Worm (Caenorhabditis elegans) whole organism, L4 larva: ENCODE results near the gene K07H8.11.

Experiments used
- F26F4.8 ChIP-seq: fragments of 200-800 bp; sonication (Bioruptor generic); conservative IDR thresholded peaks from 2 replicates; pipeline ENCODE4 v1.3.6; 2022; ENCODE audit warnings: missing genetic modification characterization, missing compliant biosample characterization
- F37D6.2 ChIP-seq: sonication (generic microtip); optimal IDR thresholded peaks from 2 replicates; lab custom pipeline; 2016; ENCODE audit warnings: mild to moderate bottlenecking, missing genetic modification characterization, missing compliant biosample characterization
- F49E8.2 ChIP-seq: sonication (generic microtip); optimal IDR thresholded peaks from 2 replicates; lab custom pipeline; 2016; ENCODE audit warnings: missing compliant biosample characterization, mild to moderate bottlenecking, missing genetic modification characterization, borderline replicate concordance
- Y48G9A.11 ChIP-seq: fragments of 200-800 bp; sonication (Bioruptor generic); IDR thresholded peaks from 2 replicates; pipeline ENCODE4 v1.3.6; 2022; ENCODE audit warnings: missing genetic modification reagents, missing genetic modification characterization, missing compliant biosample characterization
- ZK337.2 ChIP-seq: fragments of 200-800 bp; sonication (Bioruptor generic); IDR thresholded peaks from 2 replicates; pipeline ENCODE4 v1.3.6; 2022; ENCODE audit warnings: missing genetic modification reagents, missing genetic modification characterization, missing compliant biosample characterization
- aha-1 ChIP-seq: fragments of 150-350 bp; peaks from one replicate; lab custom pipeline; 2014; ENCODE audit warnings: missing biosample characterization, missing genetic modification characterization
- attf-4 ChIP-seq: sonication (generic microtip); optimal IDR thresholded peaks from 3 replicates; lab custom pipeline; 2017; ENCODE audit warnings: missing biosample characterization, missing genetic modification characterization
- daf-19 ChIP-seq: fragments of 200-800 bp; sonication (Bioruptor generic); conservative IDR thresholded peaks from 2 replicates; pipeline ENCODE4 v1.3.6; 2022; ENCODE audit warnings: missing genetic modification characterization, missing compliant biosample characterization
- dmd-6 ChIP-seq: fragments of 200-800 bp; sonication (Bioruptor generic); IDR thresholded peaks from 2 replicates; pipeline ENCODE4 v1.3.6; 2022; ENCODE audit warnings: missing genetic modification reagents, missing genetic modification characterization, missing compliant biosample characterization
- duxl-1 ChIP-seq: sonication (generic microtip); optimal IDR thresholded peaks from 2 replicates; lab custom pipeline; 2016; ENCODE audit warnings: mild to moderate bottlenecking, missing genetic modification characterization, moderate library complexity, missing compliant biosample characterization; ENCODE audit not compliant: poor library complexity
- dve-1 ChIP-seq: sonication (generic microtip); optimal IDR thresholded peaks from 2 replicates; lab custom pipeline; 2017; ENCODE audit warnings: antibody characterized with exemption, mild to moderate bottlenecking, missing genetic modification characterization, missing compliant biosample characterization; ENCODE audit not compliant: insufficient read depth
- egl-43 ChIP-seq: fragments of 200-800 bp; sonication (Bioruptor generic); IDR thresholded peaks from 2 replicates; pipeline ENCODE4 v1.3.6; 2022; ENCODE audit warnings: missing genetic modification reagents, missing genetic modification characterization, missing compliant biosample characterization
- fkh-10 ChIP-seq: fragments of 150-350 bp; optimal IDR thresholded peaks from 2 replicates; lab custom pipeline; 2014; ENCODE audit warnings: missing biosample characterization, missing genetic modification reagents, missing genetic modification characterization
- fos-1 ChIP-seq: fragments of 150-350 bp; optimal IDR thresholded peaks from 2 replicates; lab custom pipeline; 2014; ENCODE audit warnings: missing biosample characterization, missing genetic modification characterization
- hif-1 ChIP-seq, 2 experiments: sonication (generic microtip); optimal IDR thresholded peaks; 2 replicates each; lab custom pipeline; 2016 to 2017; ENCODE audit warnings: missing compliant biosample characterization in 2 of 2, missing genetic modification characterization in 2 of 2, missing genetic modification reagents in 2 of 2, missing genotype in 2 of 2, mild to moderate bottlenecking in 1 of 2
- hlh-11 ChIP-seq: fragments of 200-800 bp; sonication (Bioruptor generic); optimal IDR thresholded peaks from 2 replicates; lab custom pipeline; 2018; ENCODE audit warnings: mild to moderate bottlenecking, missing genetic modification characterization, missing compliant biosample characterization
- hmg-1.1 ChIP-seq: fragments of 200-800 bp; sonication (Bioruptor generic); IDR thresholded peaks from 2 replicates; pipeline ENCODE4 v1.3.6; 2022; ENCODE audit warnings: missing genetic modification reagents, missing genetic modification characterization, missing compliant biosample characterization
- lin-13 ChIP-seq: fragments of 150-350 bp; optimal IDR thresholded peaks from 2 replicates; lab custom pipeline; 2014; ENCODE audit warnings: missing biosample characterization, missing genetic modification reagents, missing genetic modification characterization
- madf-9 ChIP-seq: fragments of 200-800 bp; sonication (Bioruptor generic); conservative IDR thresholded peaks from 2 replicates; pipeline ENCODE4 v1.3.6; 2022; ENCODE audit warnings: missing genetic modification reagents, missing genetic modification characterization, missing compliant biosample characterization
- mdl-1 ChIP-seq, 2 experiments: fragments of 150-350 bp in 1 of 2; sonication (generic microtip) in 1 of 2; optimal IDR thresholded peaks; 2 replicates each; lab custom pipeline; 2014 to 2017; ENCODE audit warnings: missing biosample characterization in 2 of 2, missing genetic modification characterization in 2 of 2
- mep-1 ChIP-seq: fragments of 150-350 bp; sonication (generic microtip); optimal IDR thresholded peaks from 3 replicates; lab custom pipeline; 2014; ENCODE audit warnings: missing biosample characterization, missing genetic modification characterization
- mxl-3 ChIP-seq: fragments of 200-800 bp; sonication (Bioruptor generic); optimal IDR thresholded peaks from 2 replicates; lab custom pipeline; 2018; ENCODE audit warnings: mild to moderate bottlenecking, missing genetic modification characterization, missing compliant biosample characterization
- nhr-10 ChIP-seq: fragments of 150-350 bp; optimal IDR thresholded peaks from 2 replicates; lab custom pipeline; 2014; ENCODE audit warnings: missing biosample characterization, missing genetic modification characterization
- nhr-102 ChIP-seq: sonication (generic microtip); optimal IDR thresholded peaks from 2 replicates; lab custom pipeline; 2016; ENCODE audit warnings: mild to moderate bottlenecking, missing genetic modification characterization, moderate library complexity, missing compliant biosample characterization
- nhr-28 ChIP-seq: fragments of 150-350 bp; optimal IDR thresholded peaks from 2 replicates; lab custom pipeline; 2014; ENCODE audit warnings: missing biosample characterization, missing genetic modification characterization
- nhr-41 ChIP-seq: fragments of 200-800 bp; sonication (Bioruptor generic); IDR thresholded peaks from 2 replicates; pipeline ENCODE4 v1.3.6; 2022; ENCODE audit warnings: missing genetic modification reagents, missing genetic modification characterization, missing compliant biosample characterization
- nhr-42 ChIP-seq: fragments of 200-800 bp; sonication (Bioruptor generic); IDR thresholded peaks from 2 replicates; pipeline ENCODE4 v1.3.6; 2022; ENCODE audit warnings: missing genetic modification characterization, missing compliant biosample characterization
- nhr-48 ChIP-seq: sonication (generic microtip); optimal IDR thresholded peaks from 2 replicates; lab custom pipeline; 2016; ENCODE audit warnings: mild to moderate bottlenecking, missing genetic modification characterization, missing compliant biosample characterization
- nhr-6 ChIP-seq: fragments of 150-350 bp; optimal IDR thresholded peaks from 2 replicates; lab custom pipeline; 2014; ENCODE audit warnings: missing biosample characterization, missing genetic modification characterization
- nhr-76 ChIP-seq: fragments of 150-350 bp; optimal IDR thresholded peaks from 2 replicates; lab custom pipeline; 2014; ENCODE audit warnings: missing biosample characterization, missing genetic modification characterization
- nhr-77 ChIP-seq: fragments of 150-350 bp; optimal IDR thresholded peaks from 2 replicates; lab custom pipeline; 2014; ENCODE audit warnings: missing biosample characterization, missing genetic modification characterization
- pqm-1 ChIP-seq: sonication (generic microtip); optimal IDR thresholded peaks from 2 replicates; lab custom pipeline; 2017; ENCODE audit warnings: missing biosample characterization, missing genetic modification characterization
- skn-1 ChIP-seq: fragments of 150-350 bp; optimal IDR thresholded peaks from 2 replicates; lab custom pipeline; 2014; ENCODE audit warnings: missing biosample characterization, missing genetic modification characterization
- snpc-1.2 ChIP-seq: fragments of 200-800 bp; sonication (Bioruptor generic); IDR thresholded peaks from 2 replicates; pipeline ENCODE4 v1.3.6; 2022; ENCODE audit warnings: missing genetic modification reagents, missing genetic modification characterization, missing compliant biosample characterization
- snpc-4 ChIP-seq: fragments of 150-350 bp; optimal IDR thresholded peaks from 2 replicates; lab custom pipeline; 2014; ENCODE audit warnings: missing biosample characterization, missing genetic modification characterization
- tra-1 ChIP-seq: fragments of 200-800 bp; sonication (Bioruptor generic); IDR thresholded peaks from 2 replicates; pipeline ENCODE4 v1.3.6; 2022; ENCODE audit warnings: missing genetic modification reagents, missing genetic modification characterization, missing compliant biosample characterization
- zag-1 ChIP-seq: fragments of 150-350 bp; optimal IDR thresholded peaks from 2 replicates; lab custom pipeline; 2014; ENCODE audit warnings: missing biosample characterization, missing genetic modification characterization
- zfp-3 ChIP-seq: fragments of 200-800 bp; sonication (Bioruptor generic); conservative IDR thresholded peaks from 2 replicates; pipeline ENCODE4 v1.3.6; 2022; ENCODE audit warnings: missing genetic modification reagents, missing genetic modification characterization, missing compliant biosample characterization
- zip-2 ChIP-seq: fragments of 150-350 bp; optimal IDR thresholded peaks from 2 replicates; lab custom pipeline; 2014; ENCODE audit warnings: missing biosample characterization, missing genetic modification characterization

K07H8.11 gene

ce11 chrIV:8252856-8253255 lies 22.3 kb downstream of the K07H8.11 start (continued):
- TF ChIP-seq nhr-48 (peak; percentile 70), fkh-10 (no peak), nhr-10 (no peak), nhr-6 (peak; percentile 25), snpc-1.2 (peak; percentile 93; the same call in 1 of the 2 replicates), mxl-3 (GFP tag; lab: Kevin White, UChicago) (peak; percentile 64), lin-13 (GFP tag; lab: Kevin White, UChicago) (peak; percentile 79), F49E8.2 (tag; lab: Kevin White, UChicago) (peak; percentile 74), Y48G9A.11 (peak; percentile 80), snpc-4 (tag; lab: Kevin White, UChicago) (no peak), zip-2 (tag; lab: Kevin White, UChicago) (peak; percentile 25), skn-1 (tag; lab: Kevin White, UChicago) (no peak), zfp-3 (GFP tag; lab: Robert Waterston, UW) (peak; percentile 73), F37D6.2 (tag; lab: Kevin White, UChicago) (peak; percentile 33), zag-1 (tag; lab: Kevin White, UChicago) (no peak), egl-43 (GFP tag; lab: Robert Waterston, UW) (no peak; the same call in 1 of the 2 replicates), ZK337.2 (GFP tag; lab: Robert Waterston, UW) (0 out of 2 replicates have a peak, but pooled peaks have one; percentile 59), duxl-1 (tag; lab: Kevin White, UChicago) (peak; percentile 79), nhr-77 (tag; lab: Kevin White, UChicago) (peak; percentile 6), nhr-42 (GFP tag; lab: Robert Waterston, UW) (peak; percentile 79; the same call in 1 of the 2 replicates), madf-9 (GFP tag; lab: Robert Waterston, UW) (peak; percentile 60; the same call in 1 of the 2 replicates), fos-1 (tag; lab: Kevin White, UChicago) (no peak), mep-1 (tag; lab: Kevin White, UChicago) (peak; percentile 84), hmg-1.1 (GFP tag; lab: Robert Waterston, UW) (peak; percentile 86)

- TF ChIP-seq tra-1 (GFP tag; lab: Robert Waterston, UW): no peak
- TF ChIP-seq madf-9 (GFP tag; lab: Robert Waterston, UW): no peak
- no peak for TF ChIP-seq hif-1 (tag; optimal IDR thresholded peaks at IDR 0.05; lab: Kevin White, UChicago)
- peak; percentile 29 for TF ChIP-seq pqm-1 (tag; lab: Kevin White, UChicago)
- peak; percentile 38 for TF ChIP-seq nhr-28 (tag; lab: Kevin White, UChicago)
- no peak for TF ChIP-seq daf-19 (GFP tag; lab: Robert Waterston, UW)
- TF ChIP-seq dmd-6 (GFP tag; lab: Robert Waterston, UW): peak; percentile 75
- peak; percentile 6 for TF ChIP-seq nhr-77 (tag; lab: Kevin White, UChicago)
- TF ChIP-seq lin-13 (GFP tag; lab: Kevin White, UChicago): no peak
- no peak for TF ChIP-seq nhr-102 (tag; lab: Kevin White, UChicago)
- peak; percentile 26 for TF ChIP-seq mep-1 (tag; lab: Kevin White, UChicago)
- peak; percentile 69 for TF ChIP-seq dve-1
- no peak for TF ChIP-seq nhr-76 (tag; lab: Kevin White, UChicago)
- TF ChIP-seq hlh-11 (tag; lab: Kevin White, UChicago): peak; percentile 21
- peak in 1 of 2 experiments; percentile 45 for TF ChIP-seq mdl-1 (tag; optimal IDR thresholded peaks at IDR 0.05; lab: Kevin White, UChicago)
- TF ChIP-seq, all 104 proteins: peak for 8
Observed at ce11 chrIV:8251346-8251745, 23.8 kb downstream of the K07H8.11 start.

DNA sequence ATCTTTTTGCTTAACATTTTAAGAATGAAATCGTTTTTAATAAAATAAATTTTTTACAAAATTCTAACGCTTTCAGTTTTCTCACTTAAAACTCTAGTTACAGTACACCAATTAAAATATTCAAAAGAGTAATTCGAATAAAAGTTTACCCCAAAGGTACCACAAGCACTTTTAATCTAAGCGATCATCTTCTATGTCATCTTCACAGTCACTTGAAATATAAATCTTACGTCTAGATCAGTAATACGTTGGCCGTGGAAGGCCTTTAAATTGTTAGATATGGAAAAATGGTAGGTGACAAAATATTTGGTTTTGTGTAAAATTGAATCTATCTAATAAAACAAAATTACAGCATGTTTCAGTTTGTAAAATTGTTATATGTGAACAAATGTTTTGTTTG lies 27.8 kb downstream of the K07H8.11 start:
- no peak for TF ChIP-seq attf-4
- TF ChIP-seq aha-1 (tag; lab: Kevin White, UChicago): peak; percentile 31
- no peak for TF ChIP-seq F26F4.8 (GFP tag; lab: Robert Waterston, UW)
- TF ChIP-seq nhr-41: no peak
- no peak for TF ChIP-seq fos-1 (tag; lab: Kevin White, UChicago)
